Worm (Caenorhabditis elegans): ENCODE results near the gene ceeh-2.

Gene ceeh-2

ce11 chrV:10332012-10332411 is 25.7 kb downstream of the ceeh-2 start, which contains the start of gene crm-1:
Gene crm-1, minus strand, starts transcription at chrV:10332112.
- TF ChIP-seq nhr-2 (tag; optimal IDR thresholded peaks at IDR 0.05): no peak
- no peak for TF ChIP-seq ztf-11 (tag; optimal IDR thresholded peaks at IDR 0.05)
- no peak for TF ChIP-seq ham-2 (GFP tag; optimal IDR thresholded peaks at IDR 0.05)
- TF ChIP-seq zip-8 (tag; optimal IDR thresholded peaks at IDR 0.05): no peak
- TF ChIP-seq unc-120 (tag; optimal IDR thresholded peaks at IDR 0.05; ENCODE audit: poor library complexity, severe bottlenecking): no peak
- TF ChIP-seq cnd-1 (tag; optimal IDR thresholded peaks at IDR 0.05): no peak
- TF ChIP-seq snpc-4 (tag; optimal IDR thresholded peaks at IDR 0.05): no peak
- TF ChIP-seq lin-13 (tag; optimal IDR thresholded peaks at IDR 0.05): no peak
- no peak for TF ChIP-seq sem-2 (GFP tag; optimal IDR thresholded peaks at IDR 0.05)
- TF ChIP-seq unc-39 (tag; optimal IDR thresholded peaks at IDR 0.05): no peak
- no peak for TF ChIP-seq elt-3 (tag; optimal IDR thresholded peaks at IDR 0.05)
- TF ChIP-seq lin-32 (GFP tag; optimal IDR thresholded peaks at IDR 0.05): no peak
- TF ChIP-seq mls-2 (tag; optimal IDR thresholded peaks at IDR 0.05): no peak
- no peak for TF ChIP-seq mep-1 (tag; optimal IDR thresholded peaks at IDR 0.05)
- TF ChIP-seq ceh-43 (GFP tag; optimal IDR thresholded peaks at IDR 0.05): no peak
- no peak for TF ChIP-seq drap-1 (GFP tag; optimal IDR thresholded peaks at IDR 0.05)

DNA sequence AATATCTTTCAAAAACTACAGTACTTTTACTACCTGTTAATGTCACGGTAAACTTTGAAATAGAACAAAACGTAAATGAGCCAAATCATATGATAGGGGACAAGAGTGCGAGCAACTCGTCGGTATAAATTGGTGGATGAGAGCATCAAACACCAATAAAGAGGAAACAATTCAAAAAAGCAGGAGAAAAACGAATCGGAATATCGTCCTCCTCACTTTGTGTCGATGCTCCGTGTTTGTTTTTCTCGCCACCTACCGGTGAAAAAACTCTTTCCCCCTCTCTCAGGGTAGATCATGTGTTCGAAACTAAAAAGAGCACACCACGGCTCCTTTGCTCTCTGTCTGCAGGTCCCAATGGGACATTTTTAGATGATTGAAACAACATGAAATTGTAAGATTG is 29.6 kb downstream of the ceeh-2 start:
- TF ChIP-seq snpc-4 (tag; optimal IDR thresholded peaks at IDR 0.05) (no peak), unc-62 (GFP tag; optimal IDR thresholded peaks at IDR 0.05) (no peak), ces-1 (GFP tag; optimal IDR thresholded peaks at IDR 0.05) (no peak), pha-4 (tag; optimal IDR thresholded peaks at IDR 0.05) (no peak), blmp-1 (tag; optimal IDR thresholded peaks at IDR 0.05) (no peak), M03D4.4 (tag; optimal IDR thresholded peaks at IDR 0.05) (no peak), mab-5 (tag; optimal IDR thresholded peaks at IDR 0.05) (no peak), nhr-2 (tag; optimal IDR thresholded peaks at IDR 0.05) (no peak), lin-32 (GFP tag; optimal IDR thresholded peaks at IDR 0.05) (no peak), unc-120 (tag; optimal IDR thresholded peaks at IDR 0.05; ENCODE audit: poor library complexity, severe bottlenecking) (no peak), elt-3 (tag; optimal IDR thresholded peaks at IDR 0.05) (no peak), nhr-28 (tag; optimal IDR thresholded peaks at IDR 0.05) (no peak), ham-2 (GFP tag; optimal IDR thresholded peaks at IDR 0.05) (no peak), ztf-11 (tag; optimal IDR thresholded peaks at IDR 0.05) (no peak), nhr-76 (tag; optimal IDR thresholded peaks at IDR 0.05) (no peak)

ce11 chrV:10323537-10323936 is 34.2 kb downstream of the ceeh-2 start:
- TF ChIP-seq cnd-1 (tag; optimal IDR thresholded peaks at IDR 0.05) (no peak), nhr-12 (tag; optimal IDR thresholded peaks at IDR 0.05) (no peak), nhr-2 (tag; optimal IDR thresholded peaks at IDR 0.05) (no peak), ham-2 (GFP tag; optimal IDR thresholded peaks at IDR 0.05) (no peak), ces-1 (GFP tag; optimal IDR thresholded peaks at IDR 0.05) (no peak), unc-62 (GFP tag; optimal IDR thresholded peaks at IDR 0.05) (no peak), lin-13 (tag; optimal IDR thresholded peaks at IDR 0.05) (no peak), flh-1 (GFP tag; optimal IDR thresholded peaks at IDR 0.05) (no peak), mab-5 (tag; optimal IDR thresholded peaks at IDR 0.05) (no peak), ztf-11 (tag; optimal IDR thresholded peaks at IDR 0.05) (no peak), unc-120 (tag; optimal IDR thresholded peaks at IDR 0.05; ENCODE audit: poor library complexity, severe bottlenecking) (no peak), drap-1 (GFP tag; optimal IDR thresholded peaks at IDR 0.05) (no peak)

DNA sequence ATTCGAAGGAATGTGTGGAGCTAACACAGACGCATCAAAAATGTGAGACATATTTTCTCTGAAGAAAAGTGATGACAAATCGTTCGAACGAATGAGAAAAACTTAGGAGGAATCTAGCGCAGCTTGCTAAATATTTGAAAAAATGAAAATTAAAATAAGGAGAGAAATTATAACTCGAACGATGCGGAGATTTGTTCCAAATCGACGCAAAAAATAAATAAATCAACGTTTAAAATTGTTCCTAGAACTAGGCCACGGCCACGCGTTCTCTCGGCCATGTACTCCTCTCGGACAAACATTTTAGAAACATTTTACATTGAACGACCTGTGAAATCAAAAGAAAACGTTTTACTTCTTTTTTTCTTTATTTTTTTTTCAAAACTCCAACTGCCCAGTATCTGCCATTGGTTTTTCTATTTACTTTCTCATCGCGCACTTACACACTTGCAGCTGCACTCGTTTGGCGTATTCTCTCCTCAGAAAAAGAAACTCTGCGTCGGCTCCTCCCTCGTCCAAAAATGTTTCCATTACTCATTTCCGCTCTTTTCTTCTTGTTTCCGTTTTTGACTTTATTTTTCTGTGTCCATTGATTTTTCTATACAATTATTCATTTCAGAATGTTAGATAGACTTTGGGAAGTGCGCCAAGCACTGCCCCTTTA is 37.5 kb downstream of the ceeh-2 start, which contains the start of the genes gna-1 and B0024.13:
Gene gna-1 (minus strand): TSS at position 51 of the 661 bp plus-strand sequence.
Gene B0024.13 (plus strand): TSS at position 611 of the 661 bp plus-strand sequence.
- TF ChIP-seq mls-2 (tag; optimal IDR thresholded peaks at IDR 0.05) (no peak), flh-1 (GFP tag; optimal IDR thresholded peaks at IDR 0.05) (no peak), M03D4.4 (tag; optimal IDR thresholded peaks at IDR 0.05) (no peak), sem-2 (GFP tag; optimal IDR thresholded peaks at IDR 0.05) (no peak), nhr-76 (tag; optimal IDR thresholded peaks at IDR 0.05) (no peak), blmp-1 (tag; optimal IDR thresholded peaks at IDR 0.05) (no peak), cnd-1 (tag; optimal IDR thresholded peaks at IDR 0.05) (no peak), sptf-1 (tag; optimal IDR thresholded peaks at IDR 0.05) (no peak), ham-2 (GFP tag; optimal IDR thresholded peaks at IDR 0.05) (no peak)

DNA sequence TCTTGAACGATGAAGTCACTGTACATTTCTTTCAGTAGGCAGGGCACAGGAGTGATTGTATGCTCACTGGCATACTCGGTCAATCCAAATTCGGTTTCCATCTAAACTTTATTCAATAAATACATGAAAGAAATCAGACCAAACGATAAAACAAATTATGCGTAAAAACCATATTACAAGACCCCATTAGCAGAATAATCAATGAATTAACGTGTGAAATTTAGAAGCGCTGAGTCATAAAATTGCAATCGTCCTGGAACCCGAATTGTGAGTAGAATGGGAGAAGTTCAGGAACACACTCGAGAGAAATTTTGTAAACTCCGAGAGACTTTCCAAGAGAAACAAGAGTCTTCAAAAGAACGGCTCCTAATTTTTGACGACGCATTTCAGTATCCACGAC is 38.3 kb downstream of the ceeh-2 start, which contains the start of gene B0024.11:
Gene B0024.11 (minus strand): TSS at position 101 of the 400 bp plus-strand sequence.
- TF ChIP-seq bed-3 (GFP tag; optimal IDR thresholded peaks at IDR 0.05): no peak

- no peak for TF ChIP-seq ceh-43 (GFP tag; optimal IDR thresholded peaks at IDR 0.05)
- no peak for TF ChIP-seq hlh-1 (tag; optimal IDR thresholded peaks at IDR 0.05)
- no peak for TF ChIP-seq tbx-8 (GFP tag; optimal IDR thresholded peaks at IDR 0.05)
- TF ChIP-seq pha-4 (tag; optimal IDR thresholded peaks at IDR 0.05): no peak
- TF ChIP-seq nhr-76 (tag; optimal IDR thresholded peaks at IDR 0.05): no peak
- no peak for TF ChIP-seq flh-1 (GFP tag; optimal IDR thresholded peaks at IDR 0.05)
- TF ChIP-seq lin-32 (GFP tag; optimal IDR thresholded peaks at IDR 0.05): no peak
- no peak for TF ChIP-seq zip-8 (tag; optimal IDR thresholded peaks at IDR 0.05)
- no peak for TF ChIP-seq blmp-1 (tag; optimal IDR thresholded peaks at IDR 0.05)
- no peak for TF ChIP-seq cnd-1 (tag; optimal IDR thresholded peaks at IDR 0.05)
Observed at ce11 chrV:10317294-10317693, 40.4 kb downstream of the ceeh-2 start, which contains the start of gene asps-1. Gene asps-1, minus strand, starts transcription at chrV:10317394.
